Fruit fly (Drosophila melanogaster) whole organism, embryonic: Measurements from ENCODE around the gene Fcp3C.
A peak's percentile ranks its signal among the peaks of the same experiment; 100 is the strongest.

Experiments used
- Adf1 ChIP-seq: fragments of 200-800 bp; sonication (Bioruptor generic); IDR thresholded peaks from 2 replicates; pipeline ENCODE4 v1.3.6; 2022; ENCODE audit warnings: missing biosample characterization, missing genetic modification characterization
- Bteb2 ChIP-seq: fragments of 200-800 bp; sonication (Bioruptor generic); optimal IDR thresholded peaks from 2 replicates; lab custom pipeline; 2016; ENCODE audit warnings: missing biosample characterization, missing genetic modification characterization
- CG10147 ChIP-seq: fragments of 200-800 bp; sonication (Bioruptor generic); optimal IDR thresholded peaks from 2 replicates; lab custom pipeline; 2019; ENCODE audit warnings: missing biosample characterization, mild to moderate bottlenecking, missing genetic modification characterization, moderate library complexity
- CG10209 ChIP-seq: fragments of 200-800 bp; sonication (Bioruptor generic); optimal IDR thresholded peaks from 3 replicates; lab custom pipeline; 2017; ENCODE audit warnings: missing biosample characterization, mild to moderate bottlenecking, missing genetic modification characterization, missing genetic modification reagents
- CG10462 ChIP-seq: fragments of 200-800 bp; sonication (Bioruptor generic); optimal IDR thresholded peaks from 2 replicates; lab custom pipeline; 2016; ENCODE audit warnings: missing biosample characterization, missing genetic modification characterization
- CG10959 ChIP-seq: fragments of 200-800 bp; sonication (Bioruptor generic); IDR thresholded peaks from 2 replicates; pipeline ENCODE4 v1.3.6; 2022; ENCODE audit warnings: missing biosample characterization, missing genetic modification characterization
- CG11560 ChIP-seq: fragments of 200-800 bp; sonication (Bioruptor generic); IDR thresholded peaks from 3 replicates; pipeline ENCODE4 v1.3.6; 2022; ENCODE audit warnings: missing biosample characterization, missing genetic modification characterization
- CG12391 ChIP-seq: fragments of 200-800 bp; sonication (Bioruptor generic); optimal IDR thresholded peaks from 3 replicates; lab custom pipeline; 2018; ENCODE audit warnings: missing biosample characterization, mild to moderate bottlenecking, missing genetic modification characterization, moderate library complexity
- CG13894 ChIP-seq: fragments of 200-800 bp; sonication (Bioruptor generic); optimal IDR thresholded peaks from 3 replicates; lab custom pipeline; 2018; ENCODE audit warnings: missing biosample characterization, mild to moderate bottlenecking, missing genetic modification characterization, moderate library complexity
- CG15269 ChIP-seq: fragments of 200-800 bp; sonication (Bioruptor generic); optimal IDR thresholded peaks from 2 replicates; lab custom pipeline; 2018; ENCODE audit warnings: missing biosample characterization, mild to moderate bottlenecking, missing genetic modification characterization, moderate library complexity
- CG1832 ChIP-seq: fragments of 200-800 bp; sonication (Bioruptor generic); optimal IDR thresholded peaks from 2 replicates; lab custom pipeline; 2017; ENCODE audit warnings: missing biosample characterization, mild to moderate bottlenecking, missing genetic modification characterization, inconsistent platforms
- CG32532 ChIP-seq: fragments of 200-800 bp; sonication (Bioruptor generic); IDR thresholded peaks from 2 replicates; pipeline ENCODE4 v1.3.6; 2022; ENCODE audit warnings: missing biosample characterization, missing genetic modification characterization
- CG33213 ChIP-seq: fragments of 200-800 bp; sonication (Bioruptor generic); optimal IDR thresholded peaks from 3 replicates; lab custom pipeline; 2016; ENCODE audit warnings: missing biosample characterization, missing genetic modification characterization
- CG3847 ChIP-seq: fragments of 200-800 bp; sonication (Bioruptor generic); IDR thresholded peaks from 2 replicates; pipeline ENCODE4 v1.3.6; 2022; ENCODE audit warnings: missing biosample characterization, missing genetic modification characterization
- CG4424 ChIP-seq: fragments of 200-800 bp; sonication (Bioruptor generic); optimal IDR thresholded peaks from 3 replicates; lab custom pipeline; 2016; ENCODE audit warnings: missing biosample characterization, missing genetic modification characterization
- CG4707 ChIP-seq: fragments of 200-800 bp; sonication (Bioruptor generic); optimal IDR thresholded peaks from 2 replicates; lab custom pipeline; 2018; ENCODE audit warnings: missing biosample characterization, mild to moderate bottlenecking, missing genetic modification characterization, moderate library complexity
- CG4820 ChIP-seq: fragments of 200-800 bp; sonication (Bioruptor generic); optimal IDR thresholded peaks from 3 replicates; lab custom pipeline; 2016; ENCODE audit warnings: missing biosample characterization, missing genetic modification characterization
- CG7786 ChIP-seq: fragments of 200-800 bp; sonication (Bioruptor generic); optimal IDR thresholded peaks from 2 replicates; lab custom pipeline; 2016; ENCODE audit warnings: missing biosample characterization, missing genetic modification characterization
- CG7839 ChIP-seq: fragments of 200-800 bp; sonication (Bioruptor generic); optimal IDR thresholded peaks from 3 replicates; lab custom pipeline; 2018; ENCODE audit warnings: missing biosample characterization, mild to moderate bottlenecking, missing genetic modification characterization, moderate library complexity
- CG8765 ChIP-seq: fragments of 200-800 bp; sonication (Bioruptor generic); IDR thresholded peaks from 2 replicates; pipeline ENCODE4 v1.3.6; 2022; ENCODE audit warnings: missing biosample characterization, missing genetic modification characterization
- CG8924 ChIP-seq: fragments of 200-800 bp; optimal IDR thresholded peaks from 3 replicates; lab custom pipeline; 2019; ENCODE audit warnings: missing biosample characterization, mild to moderate bottlenecking, missing genetic modification characterization, moderate library complexity
- CG9797 ChIP-seq: fragments of 200-800 bp; sonication (Bioruptor generic); optimal IDR thresholded peaks from 3 replicates; lab custom pipeline; 2018; ENCODE audit warnings: missing biosample characterization, mild to moderate bottlenecking, missing genetic modification characterization
- CG9817 ChIP-seq: fragments of 200-800 bp; sonication (Bioruptor generic); optimal IDR thresholded peaks from 2 replicates; lab custom pipeline; 2018; ENCODE audit warnings: missing biosample characterization, mild to moderate bottlenecking, missing genetic modification characterization, moderate library complexity
- CG9932 ChIP-seq: fragments of 200-800 bp; sonication (Bioruptor generic); IDR thresholded peaks from 2 replicates; pipeline ENCODE4 v1.3.6; 2022; ENCODE audit warnings: missing biosample characterization, missing genetic modification characterization
- CTCF ChIP-seq: fragments of 200-800 bp; sonication (Bioruptor generic); optimal IDR thresholded peaks from 2 replicates; lab custom pipeline; 2017; ENCODE audit warnings: missing biosample characterization, mild to moderate bottlenecking, missing genetic modification characterization, moderate library complexity
- CoRest ChIP-seq: fragments of 200-800 bp; sonication (Bioruptor generic); optimal IDR thresholded peaks from 3 replicates; lab custom pipeline; 2018; ENCODE audit warnings: missing biosample characterization, mild to moderate bottlenecking, missing genetic modification characterization, moderate library complexity
- Dek ChIP-seq: fragments of 200-800 bp; sonication (Bioruptor generic); optimal IDR thresholded peaks from 3 replicates; lab custom pipeline; 2019; ENCODE audit warnings: missing biosample characterization, mild to moderate bottlenecking, missing genetic modification characterization, moderate library complexity
- Dll ChIP-seq: fragments of 200-800 bp; sonication (Bioruptor generic); IDR thresholded peaks from 4 replicates; pipeline ENCODE4 v1.3.6; 2022; ENCODE audit warnings: missing biosample characterization, missing genetic modification characterization; ENCODE audit not compliant: partially characterized antibody
- Doc3 ChIP-seq: fragments of 200-800 bp; sonication (Bioruptor generic); IDR thresholded peaks from 3 replicates; pipeline ENCODE4 v1.3.6; 2022; ENCODE audit warnings: missing biosample characterization, missing genetic modification characterization; ENCODE audit not compliant: partially characterized antibody
- Dref ChIP-seq: fragments of 200-800 bp; sonication (Bioruptor generic); IDR thresholded peaks from 2 replicates; pipeline ENCODE4 v1.3.6; 2022; ENCODE audit warnings: missing biosample characterization, missing genetic modification characterization
- Ets97D ChIP-seq: fragments of 200-800 bp; sonication (Bioruptor generic); optimal IDR thresholded peaks from 3 replicates; lab custom pipeline; 2016; ENCODE audit warnings: missing biosample characterization, missing genetic modification characterization
- GATAe ChIP-seq: fragments of 200-800 bp; sonication (Bioruptor generic); conservative IDR thresholded peaks from 2 replicates; pipeline ENCODE4 v1.3.6; 2022; ENCODE audit warnings: missing biosample characterization, missing genetic modification characterization
- Hmr ChIP-seq: fragments of 200-800 bp; sonication (Bioruptor generic); optimal IDR thresholded peaks from 3 replicates; lab custom pipeline; 2017; ENCODE audit warnings: mild to moderate bottlenecking, missing biosample characterization, missing genetic modification reagents, missing genetic modification characterization
- Lhr ChIP-seq: fragments of 200-800 bp; sonication (Bioruptor generic); optimal IDR thresholded peaks from 3 replicates; lab custom pipeline; 2017; ENCODE audit warnings: mild to moderate bottlenecking, missing biosample characterization, missing genetic modification reagents, missing genetic modification characterization
- Mrtf ChIP-seq: fragments of 200-800 bp; sonication (Bioruptor generic); IDR thresholded peaks from 3 replicates; pipeline ENCODE4 v1.3.6; 2022; ENCODE audit warnings: missing biosample characterization, missing genetic modification characterization
- Myb ChIP-seq: fragments of 200-800 bp; sonication (Bioruptor generic); optimal IDR thresholded peaks from 2 replicates; lab custom pipeline; 2016; ENCODE audit warnings: missing biosample characterization, missing genetic modification characterization
- Pdp1 ChIP-seq, 2 experiments: fragments of 200-800 bp; sonication (Bioruptor generic); optimal IDR thresholded peaks; 3 replicates each; lab custom pipeline; 2016; ENCODE audit warnings: missing biosample characterization in 2 of 2, missing genetic modification characterization in 2 of 2, mild to moderate bottlenecking in 1 of 2, moderate library complexity in 1 of 2
- Ptx1 ChIP-seq: fragments of 200-800 bp; sonication (Bioruptor generic); IDR thresholded peaks from 2 replicates; pipeline ENCODE4 v1.3.6; 2022; ENCODE audit warnings: missing biosample characterization, missing genetic modification characterization
- bab2 ChIP-seq: fragments of 200-800 bp; sonication (Bioruptor generic); optimal IDR thresholded peaks from 2 replicates; lab custom pipeline; 2016; ENCODE audit warnings: missing biosample characterization, missing genetic modification characterization
- bigmax ChIP-seq: fragments of 200-800 bp; sonication (Bioruptor generic); optimal IDR thresholded peaks from 2 replicates; lab custom pipeline; 2018; ENCODE audit warnings: missing biosample characterization, mild to moderate bottlenecking, missing genetic modification characterization
- chinmo ChIP-seq: fragments of 200-800 bp; sonication (Bioruptor generic); IDR thresholded peaks from 4 replicates; pipeline ENCODE4 v1.3.6; 2022; ENCODE audit warnings: missing biosample characterization, missing genetic modification characterization; ENCODE audit not compliant: partially characterized antibody
- fd96Cb ChIP-seq: fragments of 200-800 bp; sonication (Bioruptor generic); optimal IDR thresholded peaks from 2 replicates; lab custom pipeline; 2018; ENCODE audit warnings: missing biosample characterization, mild to moderate bottlenecking, missing genetic modification characterization, moderate library complexity
- gce ChIP-seq: fragments of 200-800 bp; sonication (Bioruptor generic); IDR thresholded peaks from 3 replicates; pipeline ENCODE4 v1.3.6; 2022; ENCODE audit warnings: missing biosample characterization, missing genetic modification characterization
- gfzf ChIP-seq: fragments of 200-800 bp; sonication (Bioruptor generic); optimal IDR thresholded peaks from 2 replicates; lab custom pipeline; 2016; ENCODE audit warnings: missing biosample characterization, mild to moderate bottlenecking, missing genetic modification characterization, moderate library complexity
- knrl ChIP-seq: fragments of 200-800 bp; sonication (Bioruptor generic); IDR thresholded peaks from 3 replicates; pipeline ENCODE4 v1.3.6; 2022; ENCODE audit warnings: missing biosample characterization, missing genetic modification characterization; ENCODE audit not compliant: partially characterized antibody
- mam ChIP-seq: fragments of 200-800 bp; sonication (Bioruptor generic); optimal IDR thresholded peaks from 3 replicates; lab custom pipeline; 2016; ENCODE audit warnings: missing biosample characterization, missing genetic modification characterization
- mld ChIP-seq: fragments of 200-800 bp; sonication (Bioruptor generic); IDR thresholded peaks from 3 replicates; pipeline ENCODE4 v1.3.6; 2022; ENCODE audit warnings: missing biosample characterization, missing genetic modification characterization; ENCODE audit not compliant: partially characterized antibody
- nmo ChIP-seq: fragments of 200-800 bp; sonication (Bioruptor generic); optimal IDR thresholded peaks from 2 replicates; lab custom pipeline; 2018; ENCODE audit warnings: missing biosample characterization, mild to moderate bottlenecking, missing genetic modification characterization, moderate library complexity
- sim ChIP-seq: fragments of 200-800 bp; sonication (Bioruptor generic); IDR thresholded peaks from 2 replicates; pipeline ENCODE4 v1.3.6; 2022; ENCODE audit warnings: missing biosample characterization, missing genetic modification characterization
- slbo ChIP-seq: fragments of 200-800 bp; sonication (Bioruptor generic); IDR thresholded peaks from 2 replicates; pipeline ENCODE4 v1.3.6; 2022; ENCODE audit warnings: missing biosample characterization, missing genetic modification characterization
- sug ChIP-seq: fragments of 200-800 bp; optimal IDR thresholded peaks from 2 replicates; lab custom pipeline; 2019; ENCODE audit warnings: missing biosample characterization, mild to moderate bottlenecking, missing genetic modification characterization, moderate library complexity

Fcp3C gene

DNA sequence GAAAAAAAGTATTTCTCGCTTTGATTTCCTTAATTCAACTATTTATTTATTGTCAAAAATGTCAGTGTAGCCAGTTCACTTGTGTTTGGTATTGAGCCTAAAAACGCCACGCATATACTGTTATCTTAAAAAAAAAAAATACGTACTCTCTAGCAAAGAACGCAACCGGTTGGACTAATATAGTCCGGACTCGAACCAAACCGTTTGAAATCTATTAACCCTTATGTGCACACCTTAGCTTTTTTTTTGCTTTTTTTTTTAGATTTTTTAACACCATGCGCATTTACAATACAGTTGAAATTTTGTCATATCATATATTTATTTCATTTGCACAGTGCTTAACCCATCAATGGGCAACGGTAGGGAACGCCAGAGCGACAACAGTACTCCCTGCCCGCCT is 1.2 kb downstream of the Fcp3C start, which contains the start of gene CG18508 (continued):
- TF ChIP-seq Mrtf (GFP tag; lab: Robert Waterston, UW) (no peak), CG10147 (GFP tag; lab: Kevin White, UChicago) (no peak), Doc3 (GFP tag; lab: Robert Waterston, UW) (no peak), CG13894 (tag; lab: Kevin White, UChicago) (peak; percentile 1), CoRest (tag; lab: Kevin White, UChicago) (peak; percentile 21), Lhr (GFP tag; lab: Kevin White, UChicago) (peak; percentile 71), CG4707 (GFP tag; lab: Kevin White, UChicago) (no peak), CG10462 (GFP tag; lab: Kevin White, UChicago) (peak; percentile 59), CG10209 (GFP tag; lab: Kevin White, UChicago) (no peak), fd96Cb (tag; lab: Kevin White, UChicago) (no peak), sim (GFP tag; lab: Robert Waterston, UW) (no peak), CG32532 (GFP tag; lab: Robert Waterston, UW) (peak; percentile 6; the same call in 1 of the 2 replicates), Myb (GFP tag; lab: Kevin White, UChicago) (peak; percentile 63), CG4820 (no peak), CG11560 (no peak), CG3847 (GFP tag; lab: Robert Waterston, UW) (peak; percentile 24; the same call in 1 of the 2 replicates), CTCF (GFP tag; lab: Kevin White, UChicago) (peak; percentile 59), chinmo (GFP tag; lab: Robert Waterston, UW) (0 out of 4 replicates have a peak, but pooled peaks have one; percentile 42), knrl (GFP tag; lab: Robert Waterston, UW) (peak; percentile 30; the same call in 2 of the 3 replicates), gce (GFP tag; lab: Robert Waterston, UW) (no peak), CG10959 (peak; percentile 90), CG8765 (GFP tag; lab: Robert Waterston, UW) (no peak), CG8924 (no peak), CG9932 (GFP tag; lab: Robert Waterston, UW) (peak; percentile 50; the same call in 1 of the 2 replicates), slbo (GFP tag; lab: Robert Waterston, UW) (peak; percentile 36), CG7839 (tag; lab: Kevin White, UChicago) (peak; percentile 17), CG33213 (GFP tag; lab: Kevin White, UChicago) (peak; percentile 69), CG4424 (GFP tag; lab: Kevin White, UChicago) (peak; percentile 12), Ets97D (peak; percentile 72), CG15269 (tag; lab: Kevin White, UChicago) (peak; percentile 5), GATAe (no peak), CG9797 (GFP tag; lab: Kevin White, UChicago) (peak; percentile 44), Hmr (peak; percentile 49), Adf1 (GFP tag; lab: Robert Waterston, UW) (no peak), mam (peak; percentile 23), Dll (peak; percentile 24; the same call in 1 of the 4 replicates), bigmax (GFP tag; lab: Kevin White, UChicago) (no peak), CG12391 (tag; lab: Kevin White, UChicago) (peak; percentile 11), Pdp1 (GFP tag; optimal IDR thresholded peaks at IDR 0.05; lab: Kevin White, UChicago) (peak in 1 of 2 experiments; percentile 42), Bteb2 (GFP tag; lab: Kevin White, UChicago) (no peak), mld (GFP tag; lab: Robert Waterston, UW) (no peak), Dek (tag; lab: Kevin White, UChicago) (peak; percentile 2), CG1832 (no peak), nmo (GFP tag; lab: Kevin White, UChicago) (peak; percentile 19), CG7786 (GFP tag; lab: Kevin White, UChicago) (peak; percentile 27), Ptx1 (GFP tag; lab: Robert Waterston, UW) (peak; percentile 7; the same call in 1 of the 2 replicates), bab2 (no peak), Dref (GFP tag; lab: Robert Waterston, UW) (peak; percentile 33), gfzf (GFP tag; lab: Kevin White, UChicago) (peak; percentile 94), CG9817 (tag; lab: Kevin White, UChicago) (peak; percentile 15), sug (no peak)
